Worm (Caenorhabditis elegans): ENCODE measurements around the gene Y43F8B.18.

ce11 chrV:19490461-19490860 is 4.7 kb downstream of the Y43F8B.18 start, which contains the start of gene Y43F8B.7:
- TF ChIP-seq nhr-12 (tag; optimal IDR thresholded peaks at IDR 0.05) (no peak), unc-130 (tag; optimal IDR thresholded peaks at IDR 0.05) (no peak), dpl-1 (GFP tag; optimal IDR thresholded peaks at IDR 0.05) (no peak), nhr-237 (tag; optimal IDR thresholded peaks at IDR 0.05) (no peak), ceh-82 (tag; optimal IDR thresholded peaks at IDR 0.05) (no peak), snpc-4 (tag; optimal IDR thresholded peaks at IDR 0.05) (no peak), elt-3 (tag; optimal IDR thresholded peaks at IDR 0.05) (no peak)

Measured in whole organism, L1 larva.